Worm (Caenorhabditis elegans): ENCODE measurements around the gene D2062.5.

DNA sequence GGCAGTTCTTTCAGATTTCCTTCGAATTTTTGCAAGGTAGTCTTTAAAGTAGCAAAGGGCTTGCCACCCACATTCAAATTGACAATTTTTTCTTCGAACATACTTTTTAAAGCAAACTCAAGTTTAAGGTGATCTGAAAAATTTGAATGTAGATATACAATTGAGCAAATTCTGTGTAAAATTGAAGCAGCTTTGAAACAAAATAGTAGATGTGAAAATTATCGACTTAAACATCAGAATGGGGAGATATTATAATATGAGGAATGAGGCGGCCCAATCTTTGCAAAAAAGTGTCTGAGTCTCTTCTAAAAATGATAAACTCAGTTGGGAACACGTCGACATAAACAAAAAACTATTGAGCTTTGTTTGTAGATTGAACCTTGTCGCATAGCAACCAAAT lies 21.9 kb downstream of the D2062.5 start, which contains the start of gene F22E5.11:
- no peak for TF ChIP-seq dpl-1 (GFP tag; optimal IDR thresholded peaks at IDR 0.05)
- no peak for TF ChIP-seq snpc-4 (tag; optimal IDR thresholded peaks at IDR 0.05)
- TF ChIP-seq nhr-11 (tag; optimal IDR thresholded peaks at IDR 0.05), result no peak
- no peak for TF ChIP-seq ceh-88 (GFP tag; IDR thresholded peaks at IDR 0.05)
- no peak for TF ChIP-seq ama-1 (optimal IDR thresholded peaks at IDR 0.05)
- TF ChIP-seq ztf-11 (tag; optimal IDR thresholded peaks at IDR 0.05), result no peak
- TF ChIP-seq ces-1 (GFP tag; optimal IDR thresholded peaks at IDR 0.05), result no peak
- TF ChIP-seq nhr-77 (tag; optimal IDR thresholded peaks at IDR 0.05), result no peak
- TF ChIP-seq hpl-2 (GFP tag; optimal IDR thresholded peaks at IDR 0.05), result no peak

Data from whole organism, L1 larva.